Fruit fly (Drosophila melanogaster) whole organism, wandering third instar larva: Measurements from ENCODE around the gene mRpL38.
A peak's percentile ranks its signal among the peaks of the same experiment; 100 is the strongest.

ENCODE experiments used
- Abd-B ChIP-seq: fragments of >200 bp; optimal IDR thresholded peaks from 2 replicates; lab custom pipeline; 2017; ENCODE audit warnings: missing biosample characterization, missing genetic modification characterization
- CG32264 ChIP-seq: fragments of 200-800 bp; sonication (Bioruptor generic); optimal IDR thresholded peaks from 2 replicates; lab custom pipeline; 2016; ENCODE audit warnings: missing biosample characterization, missing genetic modification characterization
- CG9705 ChIP-seq: fragments of 200-800 bp; sonication (Bioruptor generic); optimal IDR thresholded peaks from 2 replicates; lab custom pipeline; 2018; ENCODE audit warnings: missing biosample characterization, mild to moderate bottlenecking, missing genetic modification characterization
- CrebA ChIP-seq: fragments of 200-800 bp; sonication (Bioruptor generic); optimal IDR thresholded peaks from 2 replicates; lab custom pipeline; 2016; ENCODE audit warnings: missing biosample characterization, mild to moderate bottlenecking, missing genetic modification characterization, borderline replicate concordance
- Dfd ChIP-seq: fragments of >200 bp; optimal IDR thresholded peaks from 2 replicates; lab custom pipeline; 2017; ENCODE audit warnings: missing biosample characterization, missing genetic modification characterization
- Dif ChIP-seq: fragments of 200-275, 200-300 bp; sonication (Bioruptor generic); optimal IDR thresholded peaks from 2 replicates; lab custom pipeline; 2018; ENCODE audit warnings: missing biosample characterization, missing genetic modification characterization; ENCODE audit not compliant: partially characterized antibody
- GATAd ChIP-seq: sonication (Bioruptor generic); optimal IDR thresholded peaks from 2 replicates; lab custom pipeline; 2016; ENCODE audit warnings: missing biosample characterization, missing genetic modification characterization
- HLH106 ChIP-seq: fragments of 200-800 bp; optimal IDR thresholded peaks from 3 replicates; lab custom pipeline; 2019; ENCODE audit warnings: missing biosample characterization, mild to moderate bottlenecking, missing genetic modification characterization, moderate library complexity
- Hnf4 ChIP-seq: fragments of 200-800 bp; sonication (Bioruptor generic); optimal IDR thresholded peaks from 2 replicates; lab custom pipeline; 2016; ENCODE audit warnings: missing biosample characterization, mild to moderate bottlenecking, missing genetic modification characterization
- Hr78 ChIP-seq: fragments of >200 bp; optimal IDR thresholded peaks from 2 replicates; lab custom pipeline; 2017; ENCODE audit warnings: missing biosample characterization, missing genetic modification characterization
- Hr83 ChIP-seq: fragments of 200-300 bp; sonication (Bioruptor generic); optimal IDR thresholded peaks from 2 replicates; lab custom pipeline; 2016; ENCODE audit warnings: missing biosample characterization, mild to moderate bottlenecking, missing genetic modification characterization, moderate library complexity; ENCODE audit not compliant: poor library complexity, severe bottlenecking
- Jra ChIP-seq: sonication (Bioruptor generic); optimal IDR thresholded peaks from 2 replicates; lab custom pipeline; 2016; ENCODE audit warnings: missing biosample characterization, missing genetic modification characterization
- Mio ChIP-seq: sonication (Bioruptor generic); optimal IDR thresholded peaks from 2 replicates; lab custom pipeline; 2016; ENCODE audit warnings: missing biosample characterization, missing genetic modification characterization
- Myc ChIP-seq: fragments of >200 bp; optimal IDR thresholded peaks from 2 replicates; lab custom pipeline; 2017
- N ChIP-seq: fragments of >200 bp; optimal IDR thresholded peaks from 2 replicates; lab custom pipeline; 2018; ENCODE audit warnings: missing biosample characterization, missing external identifiers, missing genetic modification characterization
- OdsH ChIP-seq: fragments of 200-800 bp; sonication (Bioruptor generic); optimal IDR thresholded peaks from 2 replicates; lab custom pipeline; 2016; ENCODE audit warnings: missing biosample characterization, mild to moderate bottlenecking, missing genetic modification characterization
- Rel ChIP-seq, 2 experiments: fragments of 200-800 bp; sonication (Bioruptor generic) in 1 of 2; optimal IDR thresholded peaks; 2 replicates in 1 of 2; 3 replicates in 1 of 2; lab custom pipeline; 2016 to 2019; ENCODE audit warnings: mild to moderate bottlenecking in 2 of 2, missing biosample characterization in 2 of 2, missing genetic modification characterization in 2 of 2, moderate library complexity in 1 of 2
- Sp1 ChIP-seq: fragments of 200-800 bp; sonication (Bioruptor generic); optimal IDR thresholded peaks from 3 replicates; lab custom pipeline; 2019; ENCODE audit warnings: missing biosample characterization, mild to moderate bottlenecking, missing genetic modification characterization, moderate library complexity
- Vsx2 ChIP-seq: fragments of 200-300, 225-300 bp; sonication (Bioruptor generic); optimal IDR thresholded peaks from 2 replicates; lab custom pipeline; 2018; ENCODE audit warnings: missing biosample characterization, missing genetic modification characterization; ENCODE audit not compliant: partially characterized antibody
- br ChIP-seq: fragments of 200-800 bp; sonication (Bioruptor generic); optimal IDR thresholded peaks from 2 replicates; lab custom pipeline; 2016; ENCODE audit warnings: missing biosample characterization, missing genetic modification characterization
- brk ChIP-seq: fragments of 200-800 bp; sonication (Bioruptor generic); optimal IDR thresholded peaks from 2 replicates; lab custom pipeline; 2016; ENCODE audit warnings: missing biosample characterization, mild to moderate bottlenecking, missing genetic modification characterization
- dl ChIP-seq, 2 experiments: fragments of 175-275, 200-275 bp in 1 of 2; fragments of 200-275 bp in 1 of 2; sonication (Bioruptor generic); optimal IDR thresholded peaks; lab custom pipeline; 2018; ENCODE audit warnings: mild to moderate bottlenecking in 2 of 2, missing biosample characterization in 2 of 2, missing genetic modification characterization in 2 of 2, moderate library complexity in 2 of 2; ENCODE audit not compliant: partially characterized antibody in 2 of 2, insufficient read depth in 1 of 2
- dmrt93B ChIP-seq: fragments of 200-800 bp; sonication (Bioruptor generic); optimal IDR thresholded peaks from 2 replicates; lab custom pipeline; 2018; ENCODE audit warnings: missing biosample characterization, mild to moderate bottlenecking, missing genetic modification characterization
- dsf ChIP-seq: sonication (Bioruptor generic); optimal IDR thresholded peaks from 2 replicates; lab custom pipeline; 2016; ENCODE audit warnings: missing biosample characterization, missing genetic modification characterization, borderline replicate concordance
- ey ChIP-seq: fragments of 200-800 bp; sonication (Bioruptor generic); optimal IDR thresholded peaks from 2 replicates; lab custom pipeline; 2016; ENCODE audit warnings: missing biosample characterization, missing genetic modification characterization
- foxo ChIP-seq, 2 experiments: fragments of 200-800 bp; sonication (Bioruptor generic); optimal IDR thresholded peaks; 2 replicates in 1 of 2; 3 replicates in 1 of 2; lab custom pipeline; 2016 to 2017; ENCODE audit warnings: missing biosample characterization in 2 of 2, missing genetic modification characterization in 2 of 2
- fru ChIP-seq: fragments of 200-800 bp; sonication (Bioruptor generic); optimal IDR thresholded peaks from 3 replicates; lab custom pipeline; 2016; ENCODE audit warnings: missing biosample characterization, mild to moderate bottlenecking, missing genetic modification characterization
- h ChIP-seq: fragments of 200-800 bp; sonication (Bioruptor generic); optimal IDR thresholded peaks from 3 replicates; lab custom pipeline; 2016; ENCODE audit warnings: missing biosample characterization, mild to moderate bottlenecking, missing genetic modification characterization
- jim ChIP-seq: fragments of 175-275, 200-325 bp; sonication (Bioruptor generic); optimal IDR thresholded peaks from 2 replicates; lab custom pipeline; 2016; ENCODE audit warnings: missing biosample characterization, mild to moderate bottlenecking, missing genetic modification characterization
- lola ChIP-seq: fragments of >200 bp; optimal IDR thresholded peaks from 2 replicates; lab custom pipeline; 2017; ENCODE audit warnings: missing biosample characterization, missing genetic modification characterization
- pan ChIP-seq: fragments of >200 bp; optimal IDR thresholded peaks from 2 replicates; lab custom pipeline; 2017
- psq ChIP-seq: fragments of 200-800 bp; sonication (Bioruptor generic); optimal IDR thresholded peaks from 3 replicates; lab custom pipeline; 2017; ENCODE audit warnings: missing biosample characterization, mild to moderate bottlenecking, missing genetic modification characterization, moderate library complexity
- rgr ChIP-seq: fragments of 200-800 bp; sonication (Bioruptor generic); optimal IDR thresholded peaks from 3 replicates; lab custom pipeline; 2016; ENCODE audit warnings: missing biosample characterization, mild to moderate bottlenecking, missing genetic modification characterization
- sage ChIP-seq: fragments of 200-800 bp; sonication (Bioruptor generic); optimal IDR thresholded peaks from 2 replicates; lab custom pipeline; 2016; ENCODE audit warnings: missing biosample characterization, mild to moderate bottlenecking, missing genetic modification characterization
- sv ChIP-seq: fragments of 200-800 bp; sonication (Bioruptor generic); optimal IDR thresholded peaks from 3 replicates; lab custom pipeline; 2016; ENCODE audit warnings: missing biosample characterization, missing genetic modification characterization
- tai ChIP-seq: sonication (Bioruptor generic); optimal IDR thresholded peaks from 2 replicates; lab custom pipeline; 2016; ENCODE audit warnings: missing biosample characterization, missing genetic modification characterization
- usp ChIP-seq: fragments of >200 bp; optimal IDR thresholded peaks from 2 replicates; lab custom pipeline; 2017; ENCODE audit warnings: missing biosample characterization, missing genetic modification characterization
- woc ChIP-seq: sonication (Bioruptor generic); optimal IDR thresholded peaks from 2 replicates; lab custom pipeline; 2016; ENCODE audit warnings: missing biosample characterization, mild to moderate bottlenecking, missing genetic modification characterization

mRpL38 gene

DNA sequence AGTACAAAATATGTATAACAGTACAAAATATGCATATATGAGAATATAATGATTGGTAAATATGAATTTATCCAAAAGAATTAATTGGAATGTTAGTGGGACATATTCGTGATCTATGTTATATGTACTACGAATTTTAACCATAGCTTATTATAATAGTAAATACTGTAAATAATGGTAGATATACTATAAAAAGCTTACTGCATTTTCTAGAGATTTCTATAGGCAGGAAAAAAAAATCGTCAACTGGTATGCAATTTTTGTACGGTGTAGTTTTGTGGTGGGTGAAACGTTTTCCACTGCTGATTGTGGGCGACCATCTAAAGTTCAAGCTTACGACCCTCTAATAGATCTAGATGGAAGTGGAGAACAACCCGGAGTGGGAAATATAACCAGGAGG lies 9.2 kb upstream of the mRpL38 start:
- TF ChIP-seq Vsx2 (GFP tag; lab: Kevin White, UChicago): no peak
- TF ChIP-seq jim (GFP tag; lab: Kevin White, UChicago): no peak
- TF ChIP-seq Myc (lab: Kevin White, UChicago): no peak
- no peak for TF ChIP-seq rgr
- no peak for TF ChIP-seq CrebA (GFP tag; lab: Kevin White, UChicago)
- no peak for TF ChIP-seq brk (GFP tag; lab: Kevin White, UChicago)
- TF ChIP-seq Hr78 (GFP tag; lab: Kevin White, UChicago): no peak
- TF ChIP-seq CG9705 (GFP tag; lab: Kevin White, UChicago): no peak
- TF ChIP-seq Dif (GFP tag; lab: Kevin White, UChicago): no peak
- no peak for TF ChIP-seq Hr83 (GFP tag; lab: Kevin White, UChicago)
- TF ChIP-seq OdsH (GFP tag; lab: Kevin White, UChicago): no peak
- TF ChIP-seq GATAd (GFP tag; lab: Kevin White, UChicago): no peak
- no peak for TF ChIP-seq dmrt93B (GFP tag; lab: Kevin White, UChicago)
- no peak for TF ChIP-seq Abd-B (GFP tag; lab: Kevin White, UChicago)
- TF ChIP-seq tai (GFP tag; lab: Kevin White, UChicago): no peak

DNA sequence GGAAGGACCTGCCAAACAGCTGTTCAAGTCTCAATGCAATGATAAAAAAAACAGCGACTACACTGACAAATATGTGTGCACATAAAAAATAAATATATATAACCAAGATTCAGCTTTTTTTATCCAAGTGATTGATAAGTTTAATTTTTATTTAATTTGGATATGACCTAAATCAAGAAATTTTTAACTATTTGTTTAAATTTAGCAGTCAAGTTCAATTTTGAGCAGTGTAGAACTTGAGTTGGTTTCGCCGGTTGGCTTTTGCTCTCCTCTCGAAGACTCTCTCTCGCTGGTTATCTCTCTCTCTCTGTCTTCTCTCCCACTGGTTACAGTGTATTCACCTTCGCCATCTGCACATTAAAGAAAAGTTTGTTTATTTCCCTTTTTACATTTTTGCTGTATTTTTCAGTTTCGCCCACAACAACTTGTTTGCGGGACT lies 8.0 kb upstream of the mRpL38 start:
- TF ChIP-seq dmrt93B (GFP tag; lab: Kevin White, UChicago): peak; percentile 93
- TF ChIP-seq fru: peak; percentile 97
- TF ChIP-seq pan (lab: Kevin White, UChicago): no peak
- TF ChIP-seq Mio (GFP tag; lab: Kevin White, UChicago): no peak
- TF ChIP-seq GATAd (GFP tag; lab: Kevin White, UChicago): peak; percentile 54
- no peak for TF ChIP-seq Vsx2 (GFP tag; lab: Kevin White, UChicago)
- TF ChIP-seq psq (GFP tag; lab: Kevin White, UChicago): peak; percentile 94
- peak; percentile 95 for TF ChIP-seq sage (GFP tag; lab: Kevin White, UChicago)
- TF ChIP-seq woc (GFP tag; lab: Kevin White, UChicago): peak; percentile 90
- TF ChIP-seq HLH106: peak; percentile 98
- no peak for TF ChIP-seq jim (GFP tag; lab: Kevin White, UChicago)
- peak; percentile 98 for TF ChIP-seq h
- peak; percentile 32 to 98 for TF ChIP-seq foxo (GFP tag; optimal IDR thresholded peaks at IDR 0.05; lab: Kevin White, UChicago)
- TF ChIP-seq dsf (GFP tag; lab: Kevin White, UChicago): peak; percentile 70
- TF ChIP-seq Dfd (GFP tag; lab: Kevin White, UChicago): peak; percentile 94
- TF ChIP-seq N (GFP tag; lab: Kevin White, UChicago): no peak
- peak; percentile 92 for TF ChIP-seq CG9705 (GFP tag; lab: Kevin White, UChicago)
- peak; percentile 92 for TF ChIP-seq CrebA (GFP tag; lab: Kevin White, UChicago)
- peak; percentile 50 for TF ChIP-seq Dif (GFP tag; lab: Kevin White, UChicago)
- no peak for TF ChIP-seq lola (GFP tag; lab: Kevin White, UChicago)
- peak; percentile 79 for TF ChIP-seq sv (GFP tag; lab: Kevin White, UChicago)
- peak; percentile 79 for TF ChIP-seq CG32264 (GFP tag; lab: Kevin White, UChicago)
- peak; percentile 97 for TF ChIP-seq rgr
- no peak for TF ChIP-seq Myc (lab: Kevin White, UChicago)
- TF ChIP-seq Jra (GFP tag; lab: Kevin White, UChicago): peak; percentile 89
- TF ChIP-seq ey (GFP tag; lab: Kevin White, UChicago): peak; percentile 93
- TF ChIP-seq OdsH (GFP tag; lab: Kevin White, UChicago): peak; percentile 97
- TF ChIP-seq Rel (GFP tag; optimal IDR thresholded peaks at IDR 0.05; lab: Kevin White, UChicago): peak; percentile 75
- TF ChIP-seq Rel (tag; optimal IDR thresholded peaks at IDR 0.05; lab: Kevin White, UChicago): peak; percentile 84
- TF ChIP-seq br: peak; percentile 94
- TF ChIP-seq Sp1 (GFP tag; lab: Kevin White, UChicago): peak; percentile 98
- peak; percentile 95 for TF ChIP-seq Hnf4 (GFP tag; lab: Kevin White, UChicago)
- no peak for TF ChIP-seq usp (GFP tag; lab: Kevin White, UChicago)
- peak; percentile 92 for TF ChIP-seq brk (GFP tag; lab: Kevin White, UChicago)
- no peak for TF ChIP-seq Abd-B (GFP tag; lab: Kevin White, UChicago)
- TF ChIP-seq Hr78 (GFP tag; lab: Kevin White, UChicago): no peak
- no peak for TF ChIP-seq dl (GFP tag; optimal IDR thresholded peaks at IDR 0.05; lab: Kevin White, UChicago; ENCODE audit: insufficient read depth in 1 of 2, partially characterized antibody in 2 of 2)
- TF ChIP-seq Hr83 (GFP tag; lab: Kevin White, UChicago): no peak
- TF ChIP-seq tai (GFP tag; lab: Kevin White, UChicago): no peak
- TF ChIP-seq, all 38 proteins: peak for 25
